Worm (Caenorhabditis elegans): Measurements from ENCODE around the gene ZK863.1.

DNA sequence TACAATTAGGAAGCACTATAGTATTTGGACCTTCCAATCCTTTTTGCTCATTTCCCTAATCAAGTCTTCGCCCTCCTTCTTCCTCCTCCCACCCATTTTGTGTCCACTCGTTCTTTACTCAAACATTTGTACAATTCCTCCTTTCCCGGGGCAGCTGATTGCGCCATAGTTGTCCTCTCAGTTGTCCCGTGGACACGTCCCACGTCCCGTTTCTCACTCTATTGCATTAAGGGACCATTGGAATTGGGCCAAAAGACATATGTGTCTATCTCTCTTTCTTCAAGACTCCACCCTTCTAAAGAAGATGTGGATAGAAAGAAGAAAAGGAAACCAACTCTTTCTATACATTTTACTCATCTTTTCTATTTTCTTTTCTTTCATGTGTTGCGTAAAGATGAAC lies 41.1 kb upstream of the ZK863.1 start:
- no peak for TF ChIP-seq ceh-16 (tag; optimal IDR thresholded peaks at IDR 0.05)
- TF ChIP-seq zag-1 (tag; optimal IDR thresholded peaks at IDR 0.05), result no peak
- peak; percentile 30 for TF ChIP-seq fkh-10 (GFP tag; optimal IDR thresholded peaks at IDR 0.05)
- no peak for TF ChIP-seq R02D3.7 (tag; optimal IDR thresholded peaks at IDR 0.05)
- TF ChIP-seq ztf-4 (tag; optimal IDR thresholded peaks at IDR 0.05), result no peak
- TF ChIP-seq aly-2 (tag; optimal IDR thresholded peaks at IDR 0.05), result no peak

All from whole organism, L3 larva.